Worm (Caenorhabditis elegans) whole organism, midembryonic: ENCODE data around the gene abu-1.
"Not testable (repeated sequence)": the region's sequence is repeated elsewhere in the genome, so short reads cannot be mapped to it uniquely, and the experiment has no call there.

Experiments
- T22C8.4 ChIP-seq: fragments of 200-800 bp; sonication (Bioruptor generic); IDR thresholded peaks from 2 replicates; pipeline ENCODE4 v1.3.6; 2022; ENCODE audit warnings: missing genetic modification characterization, missing compliant biosample characterization
- cog-1 ChIP-seq: sonication (generic microtip); optimal IDR thresholded peaks from 2 replicates; lab custom pipeline; 2016; ENCODE audit warnings: missing genetic modification characterization, missing compliant biosample characterization
- klf-2 ChIP-seq: fragments of 200-800 bp; sonication (Bioruptor generic); conservative IDR thresholded peaks from 2 replicates; pipeline ENCODE4 v1.3.6; 2022; ENCODE audit warnings: missing genetic modification reagents, missing genetic modification characterization, missing compliant biosample characterization
- tab-1 ChIP-seq: fragments of 200-800 bp; sonication (Bioruptor generic); IDR thresholded peaks from 2 replicates; pipeline ENCODE4 v1.3.6; 2022; ENCODE audit warnings: missing genetic modification characterization, missing compliant biosample characterization
- ztf-29 ChIP-seq: fragments of 200-800 bp; sonication (Bioruptor generic); IDR thresholded peaks from 2 replicates; pipeline ENCODE4 v1.3.6; 2022; ENCODE audit warnings: missing genetic modification reagents, missing genetic modification characterization, missing compliant biosample characterization

DNA sequence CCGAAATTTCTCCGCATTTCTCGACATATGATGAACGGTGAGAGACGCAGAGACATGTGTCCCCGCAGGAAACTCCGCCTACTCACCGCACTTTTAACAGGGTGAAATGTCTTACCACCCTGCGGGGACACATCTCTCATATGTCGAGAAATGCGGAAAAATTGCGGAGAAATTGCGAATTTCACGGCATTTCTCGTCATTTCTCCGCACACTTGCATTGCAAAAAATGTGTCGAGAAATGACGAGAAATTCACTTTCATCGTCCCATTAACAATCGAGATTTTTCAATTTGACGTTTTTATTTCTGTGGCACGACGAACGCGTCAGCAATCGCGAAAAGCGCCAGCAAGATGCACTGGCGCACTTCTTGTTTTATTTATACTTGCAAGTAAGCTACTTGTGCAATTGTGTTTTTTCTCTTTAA is 39.7 kb downstream of the abu-1 start, which contains the start of gene K07C5.13:
- TF ChIP-seq tab-1 (GFP tag; lab: Robert Waterston, UW); cog-1 (tag; lab: Kevin White, UChicago); klf-2 (GFP tag; lab: Robert Waterston, UW); T22C8.4 (GFP tag; lab: Robert Waterston, UW): not testable (repeated sequence)
- peak; percentile 44; the same call in 1 of the 2 replicates for TF ChIP-seq ztf-29
